Worm (Caenorhabditis elegans): ENCODE results near the gene jac-1.

DNA sequence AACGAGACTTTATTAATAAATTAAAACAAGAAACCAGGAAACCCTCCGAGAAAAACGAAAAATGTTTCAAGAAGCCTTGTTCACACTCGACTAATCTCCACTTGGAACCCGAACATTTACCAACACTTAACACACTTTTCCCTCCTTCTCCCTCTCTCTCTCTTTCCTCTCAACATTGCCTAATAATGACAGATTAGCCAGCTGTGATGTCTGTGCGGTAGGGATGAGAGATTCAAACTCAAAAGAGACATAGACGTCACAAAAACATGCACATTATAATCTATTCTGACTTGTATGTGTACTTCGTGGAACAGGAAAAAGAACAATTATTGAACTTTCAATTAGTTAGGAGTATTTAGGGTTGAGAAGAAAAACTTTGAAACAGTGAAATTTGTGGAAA, 20.8 kb upstream of the jac-1 start:
- no peak for TF ChIP-seq pqm-1 (tag; optimal IDR thresholded peaks at IDR 0.05)
- no peak for TF ChIP-seq elt-3 (tag; optimal IDR thresholded peaks at IDR 0.05)
- no peak for TF ChIP-seq nhr-28 (tag; optimal IDR thresholded peaks at IDR 0.05)
- no peak for TF ChIP-seq aha-1 (tag; optimal IDR thresholded peaks at IDR 0.05)
- no peak for TF ChIP-seq ztf-11 (tag; optimal IDR thresholded peaks at IDR 0.05)
- no peak for TF ChIP-seq nhr-11 (tag; optimal IDR thresholded peaks at IDR 0.05)
- no peak for TF ChIP-seq fkh-10 (GFP tag; optimal IDR thresholded peaks at IDR 0.05)
- no peak for TF ChIP-seq lin-15B (tag; optimal IDR thresholded peaks at IDR 0.05)
- TF ChIP-seq lsy-2 (tag; optimal IDR thresholded peaks at IDR 0.05), result no peak

All from whole organism, L1 larva.